Worm (Caenorhabditis elegans) whole organism, L1 larva: ENCODE data around the gene sri-26.

Experiments used
- lir-3 ChIP-seq: sonication (generic microtip); optimal IDR thresholded peaks from 2 replicates; lab custom pipeline; 2016; ENCODE audit warnings: mild to moderate bottlenecking, missing genetic modification characterization, moderate library complexity, missing compliant biosample characterization; ENCODE audit not compliant: poor library complexity
- snpc-4 ChIP-seq: fragments of 150-350 bp; optimal IDR thresholded peaks from 2 replicates; lab custom pipeline; 2014; ENCODE audit warnings: missing biosample characterization, missing genetic modification characterization
- sox-4 ChIP-seq: sonication (generic microtip); optimal IDR thresholded peaks from 2 replicates; lab custom pipeline; 2016; ENCODE audit warnings: missing genetic modification characterization, missing compliant biosample characterization

- TF ChIP-seq lir-3 (tag; lab: Kevin White, UChicago) = no peak
- TF ChIP-seq sox-4 (tag; lab: Kevin White, UChicago) = no peak
- no peak for TF ChIP-seq snpc-4 (tag; lab: Kevin White, UChicago)
These were observed 15.5 kb upstream of the sri-26 start, which contains the start of gene Y75B12B.10 for ce11 chrV:15199768-15200167.
